Comparison of ENCODE assay signal across 2 fruit fly cellular contexts in genomic region chr2L:18304469-18304868, dm6.
TF ChIP-seq lines count a peak whose summit lies in the region.

No protein-coding gene starts in this region.

- no peak for TF ChIP-seq CTCF in whole organism, embryonic (GFP tag; optimal IDR thresholded peaks at IDR 0.05; lab: Kevin White, UChicago)

TF ChIP-seq in whole organism, adult, 20 proteins besides CTCF, POLR2A, EP300 and RAD21:
- TF ChIP-seq cic (GFP tag; optimal IDR thresholded peaks at IDR 0.05; lab: Kevin White, UChicago) (no peak), kay (GFP tag; lab: Kevin White, UChicago; ENCODE audit: borderline replicate concordance) (peak; percentile 53)

TF ChIP-seq in whole organism, embryonic, 481 proteins besides CTCF, POLR2A, EP300 and RAD21:
- TF ChIP-seq CG14014 (GFP tag; IDR thresholded peaks at IDR 0.05; lab: Robert Waterston, UW) (no peak), CG13287 (GFP tag; IDR thresholded peaks at IDR 0.05; lab: Robert Waterston, UW; ENCODE audit: partially characterized antibody) (no peak), kni (GFP tag; optimal IDR thresholded peaks at IDR 0.05; lab: Kevin White, UChicago) (peak; percentile 55), sd (tag; optimal IDR thresholded peaks at IDR 0.05; lab: Kevin White, UChicago) (peak; percentile 47), eve (GFP tag; optimal IDR thresholded peaks at IDR 0.05; lab: Kevin White, UChicago) (peak in 1 of 2 experiments; percentile 14), Gsc (GFP tag; IDR thresholded peaks at IDR 0.05; lab: Robert Waterston, UW) (no peak), vvl (GFP tag; IDR thresholded peaks at IDR 0.05; lab: Robert Waterston, UW) (peak; percentile 49; the same call in 1 of the 2 replicates), CG2199 (GFP tag; IDR thresholded peaks at IDR 0.05; lab: Robert Waterston, UW) (peak; percentile 87), sna (GFP tag; IDR thresholded peaks at IDR 0.05; lab: Robert Waterston, UW; ENCODE audit: partially characterized antibody) (0 out of 2 replicates have a peak, but pooled peaks have one; percentile 25), Doc3 (GFP tag; IDR thresholded peaks at IDR 0.05; lab: Robert Waterston, UW; ENCODE audit: partially characterized antibody) (no peak), sens (GFP tag; lab: Kevin White, UChicago) (peak; percentile 4)

Comparison
In these comparisons a context has a peak if more than half of its experiments do, and no peak if none do; other contexts are left out.
1. Of the 1 proteins assayed by ChIP-seq in both whole organism, embryonic and whole organism, adult: peak only in whole organism, embryonic: none; only in whole organism, adult: kay; in both: none; in neither: 0.